Fruit fly (Drosophila melanogaster) whole organism, embryonic: ENCODE measurements around the gene CG31445.

Experiments
- Atf3 ChIP-seq: fragments of 200-800 bp; sonication (Bioruptor generic); optimal IDR thresholded peaks from 3 replicates; lab custom pipeline; 2016; ENCODE audit warnings: missing biosample characterization, missing genetic modification characterization
- CG10274 ChIP-seq: fragments of 200-800 bp; sonication (Bioruptor generic); optimal IDR thresholded peaks from 3 replicates; lab custom pipeline; 2017; ENCODE audit warnings: missing biosample characterization, mild to moderate bottlenecking, missing genetic modification characterization
- CG3163 ChIP-seq: fragments of 200-800 bp; sonication (Bioruptor generic); optimal IDR thresholded peaks from 3 replicates; lab custom pipeline; 2016; ENCODE audit warnings: missing biosample characterization, missing genetic modification characterization
- CG34422 ChIP-seq: fragments of 200-800 bp; sonication (Bioruptor generic); IDR thresholded peaks from 3 replicates; pipeline ENCODE4 v1.3.6; 2022; ENCODE audit warnings: missing biosample characterization, missing genetic modification characterization
- CG4282 ChIP-seq: fragments of 200-800 bp; sonication (Bioruptor generic); optimal IDR thresholded peaks from 2 replicates; lab custom pipeline; 2016; ENCODE audit warnings: missing biosample characterization, missing genetic modification characterization
- CG5953 ChIP-seq: fragments of 200-800 bp; sonication (Bioruptor generic); IDR thresholded peaks from 2 replicates; pipeline ENCODE4 v1.3.6; 2022; ENCODE audit warnings: missing biosample characterization, missing genetic modification characterization
- Camta ChIP-seq: fragments of 200-800 bp; sonication (Bioruptor generic); optimal IDR thresholded peaks from 2 replicates; lab custom pipeline; 2016; ENCODE audit warnings: missing biosample characterization, missing genetic modification characterization
- corto ChIP-seq: fragments of 200-800 bp; sonication (Bioruptor generic); optimal IDR thresholded peaks from 2 replicates; lab custom pipeline; 2016; ENCODE audit warnings: missing biosample characterization, mild to moderate bottlenecking, missing genetic modification characterization, moderate library complexity
- lab ChIP-seq: fragments of 200-800 bp; sonication (Bioruptor generic); optimal IDR thresholded peaks from 3 replicates; lab custom pipeline; 2017; ENCODE audit warnings: missing biosample characterization, missing genetic modification characterization, mild to moderate bottlenecking, moderate library complexity, missing genetic modification reagents
- psq ChIP-seq: fragments of 200-800 bp; sonication (Bioruptor generic); optimal IDR thresholded peaks from 2 replicates; lab custom pipeline; 2017; ENCODE audit warnings: missing biosample characterization, missing genetic modification characterization
- sob ChIP-seq: fragments of 200-800 bp; sonication (Bioruptor generic); IDR thresholded peaks from 2 replicates; pipeline ENCODE4 v1.3.6; 2022; ENCODE audit warnings: missing biosample characterization, missing genetic modification characterization
- usp ChIP-seq: fragments of >200 bp; optimal IDR thresholded peaks from 2 replicates; lab custom pipeline; 2017; ENCODE audit warnings: missing biosample characterization, missing genetic modification characterization

- TF ChIP-seq Atf3 (no peak), CG3163 (GFP tag; lab: Kevin White, UChicago) (no peak), CG34422 (GFP tag; lab: Robert Waterston, UW) (no peak), CG4282 (no peak), Camta (GFP tag; lab: Kevin White, UChicago) (no peak), psq (GFP tag; lab: Kevin White, UChicago) (no peak), lab (GFP tag; lab: Kevin White, UChicago) (no peak), sob (GFP tag; lab: Robert Waterston, UW) (no peak), CG10274 (GFP tag; lab: Kevin White, UChicago) (no peak), CG5953 (GFP tag; lab: Robert Waterston, UW) (no peak), usp (GFP tag; lab: Kevin White, UChicago) (no peak), corto (no peak)
Measured at dm6 chr3R:29190984-29191383, 53.6 kb downstream of the CG31445 start.
